Worm (Caenorhabditis elegans) whole organism, L1 larva: ENCODE results near the gene gip-1.

Experiments used
- C34B4.2 ChIP-seq: sonication (generic microtip); optimal IDR thresholded peaks from 2 replicates; lab custom pipeline; 2017; ENCODE audit warnings: mild to moderate bottlenecking, missing genetic modification characterization, missing compliant biosample characterization
- F16B12.6 ChIP-seq: fragments of 150-350 bp; optimal IDR thresholded peaks from 2 replicates; lab custom pipeline; 2014; ENCODE audit warnings: missing biosample characterization, missing genetic modification characterization
- alr-1 ChIP-seq: fragments of 200-800 bp; sonication (Bioruptor generic); optimal IDR thresholded peaks from 2 replicates; lab custom pipeline; 2018; ENCODE audit warnings: borderline replicate concordance, mild to moderate bottlenecking, missing genetic modification characterization, missing compliant biosample characterization
- aly-2 ChIP-seq: fragments of 150-350 bp; optimal IDR thresholded peaks from 2 replicates; lab custom pipeline; 2014; ENCODE audit warnings: missing biosample characterization, missing genetic modification characterization
- ceh-8 ChIP-seq: fragments of 200-800 bp; sonication (Bioruptor generic); optimal IDR thresholded peaks from 2 replicates; lab custom pipeline; 2018; ENCODE audit warnings: mild to moderate bottlenecking, missing genetic modification characterization, moderate library complexity, missing compliant biosample characterization
- ceh-82 ChIP-seq, 3 experiments: fragments of 150-350 bp in 1 of 3; sonication (generic microtip) in 2 of 3; optimal IDR thresholded peaks; 2 replicates each; lab custom pipeline; 2014 to 2017; ENCODE audit warnings: missing biosample characterization in 3 of 3, missing genetic modification characterization in 3 of 3
- dpl-1 ChIP-seq, 3 experiments: fragments of 150-350 bp in 2 of 3; sonication (generic microtip) in 1 of 3; optimal IDR thresholded peaks; 2 replicates each; lab custom pipeline; 2014 to 2017; ENCODE audit warnings: missing biosample characterization in 3 of 3, missing genetic modification characterization in 3 of 3, missing genetic modification reagents in 3 of 3
- efl-1 ChIP-seq, 4 experiments: fragments of 150-350 bp; optimal IDR thresholded peaks in 3 of 4; peaks in 1 of 4; 1 replicate in 1 of 4; 2 replicates in 3 of 4; lab custom pipeline; 2014; ENCODE audit warnings: missing biosample characterization in 2 of 4, missing genetic modification characterization in 2 of 4, missing genetic modification reagents in 2 of 4
- ets-5 ChIP-seq: fragments of 200-800 bp; sonication (Bioruptor generic); IDR thresholded peaks from 2 replicates; pipeline ENCODE4 v1.3.6; 2022; ENCODE audit warnings: missing genetic modification characterization, missing compliant biosample characterization
- hpl-2 ChIP-seq: fragments of 150-350 bp; optimal IDR thresholded peaks from 2 replicates; lab custom pipeline; 2014; ENCODE audit warnings: missing biosample characterization, missing genetic modification reagents, missing genetic modification characterization
- isw-1 ChIP-seq: fragments of 200-800 bp; sonication (Bioruptor generic); IDR thresholded peaks from 2 replicates; pipeline ENCODE4 v1.3.6; 2022; ENCODE audit warnings: missing genetic modification characterization, missing compliant biosample characterization
- jun-1 ChIP-seq: fragments of 150-350 bp; optimal IDR thresholded peaks from 2 replicates; lab custom pipeline; 2014; ENCODE audit warnings: missing biosample characterization, missing genetic modification reagents, missing genetic modification characterization
- lin-13 ChIP-seq: fragments of 150-350 bp; optimal IDR thresholded peaks from 2 replicates; lab custom pipeline; 2014; ENCODE audit warnings: missing biosample characterization, missing genetic modification reagents, missing genetic modification characterization
- lin-35 ChIP-seq, 2 experiments: fragments of 150-350 bp; optimal IDR thresholded peaks; 2 replicates each; lab custom pipeline; 2014; ENCODE audit warnings: missing biosample characterization in 2 of 2, missing genetic modification characterization in 2 of 2, missing genetic modification reagents in 2 of 2
- lin-39 ChIP-seq: fragments of 150-350 bp; optimal IDR thresholded peaks from 2 replicates; lab custom pipeline; 2014; ENCODE audit warnings: missing biosample characterization, missing genetic modification reagents, missing genetic modification characterization
- lsy-2 ChIP-seq, 2 experiments: fragments of 150-350 bp; optimal IDR thresholded peaks; 2 replicates each; lab custom pipeline; 2014; ENCODE audit warnings: missing biosample characterization in 2 of 2, missing genetic modification characterization in 2 of 2
- mep-1 ChIP-seq: fragments of 150-350 bp; optimal IDR thresholded peaks from 2 replicates; lab custom pipeline; 2014; ENCODE audit warnings: missing biosample characterization, missing genetic modification characterization
- nhr-11 ChIP-seq: fragments of 150-350 bp; optimal IDR thresholded peaks from 2 replicates; lab custom pipeline; 2014; ENCODE audit warnings: missing biosample characterization, missing genetic modification characterization
- nhr-19 ChIP-seq: fragments of 200-800 bp; sonication (Bioruptor generic); conservative IDR thresholded peaks from 2 replicates; pipeline ENCODE4 v1.3.6; 2022; ENCODE audit warnings: missing genetic modification characterization, missing compliant biosample characterization
- nhr-20 ChIP-seq: sonication (generic microtip); optimal IDR thresholded peaks from 2 replicates; lab custom pipeline; 2016; ENCODE audit warnings: mild to moderate bottlenecking, missing genetic modification characterization, missing compliant biosample characterization
- nhr-28 ChIP-seq: fragments of 150-350 bp; optimal IDR thresholded peaks from 2 replicates; lab custom pipeline; 2014; ENCODE audit warnings: missing biosample characterization, missing genetic modification characterization
- nhr-77 ChIP-seq: fragments of 150-350 bp; optimal IDR thresholded peaks from 2 replicates; lab custom pipeline; 2014; ENCODE audit warnings: missing biosample characterization, missing genetic modification characterization
- nhr-85 ChIP-seq: sonication (generic microtip); peaks from one replicate; lab custom pipeline; 2016; ENCODE audit warnings: missing genetic modification characterization, inconsistent platforms, missing compliant biosample characterization
- nhr-90 ChIP-seq: sonication (generic microtip); optimal IDR thresholded peaks from 2 replicates; lab custom pipeline; 2016; ENCODE audit warnings: mild to moderate bottlenecking, missing genetic modification characterization, missing compliant biosample characterization; ENCODE audit not compliant: poor library complexity
- pax-3 ChIP-seq: fragments of 200-800 bp; sonication (Bioruptor generic); optimal IDR thresholded peaks from 2 replicates; lab custom pipeline; 2018; ENCODE audit warnings: mild to moderate bottlenecking, missing genetic modification characterization, moderate library complexity, missing compliant biosample characterization
- rnt-1 ChIP-seq: sonication (generic microtip); optimal IDR thresholded peaks from 2 replicates; lab custom pipeline; 2016; ENCODE audit warnings: mild to moderate bottlenecking, missing genetic modification characterization, moderate library complexity, missing compliant biosample characterization
- skn-1 ChIP-seq: fragments of 150-350 bp; optimal IDR thresholded peaks from 2 replicates; lab custom pipeline; 2014; ENCODE audit warnings: missing biosample characterization, missing genetic modification characterization
- snpc-4 ChIP-seq: fragments of 150-350 bp; optimal IDR thresholded peaks from 2 replicates; lab custom pipeline; 2014; ENCODE audit warnings: missing biosample characterization, missing genetic modification characterization
- snu-23 ChIP-seq: sonication (generic microtip); optimal IDR thresholded peaks from 2 replicates; lab custom pipeline; 2016; ENCODE audit warnings: missing genetic modification characterization, missing compliant biosample characterization
- swsn-7 ChIP-seq: sonication (generic microtip); optimal IDR thresholded peaks from 2 replicates; lab custom pipeline; 2016; ENCODE audit warnings: missing genetic modification characterization, missing compliant biosample characterization
- unc-130 ChIP-seq: fragments of 150-350 bp; optimal IDR thresholded peaks from 2 replicates; lab custom pipeline; 2017; ENCODE audit warnings: missing biosample characterization, missing genetic modification characterization, inconsistent platforms
- xbp-1 ChIP-seq: sonication (generic microtip); optimal IDR thresholded peaks from 2 replicates; lab custom pipeline; 2016; ENCODE audit warnings: missing genetic modification characterization, missing compliant biosample characterization
- ztf-4 ChIP-seq: fragments of 150-350 bp; optimal IDR thresholded peaks from 2 replicates; lab custom pipeline; 2014; ENCODE audit warnings: missing biosample characterization, missing genetic modification characterization

The gip-1 gene

ce11 chrIII:2304867-2305266 lies 42.5 kb upstream of the gip-1 start, which contains the start of gene Y54F10BM.9 (continued):
- TF ChIP-seq snu-23 (peak; percentile 58), nhr-11 (tag; lab: Kevin White, UChicago) (no peak), jun-1 (tag; lab: Kevin White, UChicago) (no peak), ztf-4 (tag; lab: Kevin White, UChicago) (no peak), swsn-7 (tag; lab: Kevin White, UChicago) (peak; percentile 24), hpl-2 (no peak), ets-5 (GFP tag; lab: Robert Waterston, UW) (no peak), ceh-8 (GFP tag; lab: Kevin White, UChicago) (no peak), pax-3 (no peak), alr-1 (no peak), snpc-4 (no peak), nhr-28 (tag; lab: Kevin White, UChicago) (no peak), nhr-20 (tag; lab: Kevin White, UChicago) (peak; percentile 12), aly-2 (tag; lab: Kevin White, UChicago) (no peak), lin-39 (no peak), nhr-19 (GFP tag; lab: Robert Waterston, UW) (no peak), lsy-2 (tag; optimal IDR thresholded peaks at IDR 0.05; lab: Kevin White, UChicago) (peak; percentile 36 to 52), C34B4.2 (no peak)

- no peak for TF ChIP-seq rnt-1
Observed at ce11 chrIII:2308026-2308425, 39.4 kb upstream of the gip-1 start, which contains the start of the genes fbxa-1 and Y54F10BM.20. fbxa-1 (minus strand) TSS chrIII:2308126. Y54F10BM.20 (plus strand) TSS chrIII:2308256.

ce11 chrIII:2310996-2311395 lies 36.4 kb upstream of the gip-1 start:
- no peak for TF ChIP-seq nhr-90 (tag; lab: Kevin White, UChicago)
- TF ChIP-seq unc-130 = no peak
- TF ChIP-seq F16B12.6 (tag; lab: Kevin White, UChicago) = no peak
- TF ChIP-seq, all 84 proteins: peak for 0

ce11 chrIII:2313985-2314494 lies 33.4 kb upstream of the gip-1 start, which contains the start of the genes fbxa-66 and iffb-1:
fbxa-66 (minus strand) TSS chrIII:2314035.
iffb-1 (plus strand) TSS chrIII:2314436.
- TF ChIP-seq lsy-2 (tag; optimal IDR thresholded peaks at IDR 0.05; lab: Kevin White, UChicago) (peak; percentile 39 to 47), snpc-4 (no peak), F16B12.6 (tag; lab: Kevin White, UChicago) (peak; percentile 85), xbp-1 (tag; lab: Kevin White, UChicago) (peak; percentile 2), mep-1 (tag; lab: Kevin White, UChicago) (peak; percentile 51), efl-1 (optimal IDR thresholded peaks at IDR 0.05; lab: Kevin White, UChicago) (peak; percentile 42 to 62), efl-1 (GFP tag; optimal IDR thresholded peaks at IDR 0.05 in 1 of 2; lab: Kevin White, UChicago) (peak; percentile 65 to 95), nhr-90 (tag; lab: Kevin White, UChicago) (no peak), skn-1 (tag; lab: Kevin White, UChicago) (peak; percentile 9), nhr-77 (tag; lab: Kevin White, UChicago) (no peak), lin-35 (GFP tag; optimal IDR thresholded peaks at IDR 0.05; lab: Kevin White, UChicago) (peak; percentile 37 to 55), ceh-82 (tag; optimal IDR thresholded peaks at IDR 0.05; lab: Kevin White, UChicago) (peak in 1 of 3 experiments; percentile 30), isw-1 (GFP tag; lab: Robert Waterston, UW) (0 out of 2 replicates have a peak, but pooled peaks have one; percentile 4), nhr-85 (tag; lab: Kevin White, UChicago) (peak; percentile 51), dpl-1 (GFP tag; optimal IDR thresholded peaks at IDR 0.05; lab: Kevin White, UChicago) (peak; percentile 25 to 70 (median 55))

ce11 chrIII:2314678-2315077 lies 32.7 kb upstream of the gip-1 start:
- TF ChIP-seq lin-13 (GFP tag; lab: Kevin White, UChicago) = no peak
- no peak for TF ChIP-seq efl-1 (optimal IDR thresholded peaks at IDR 0.05; lab: Kevin White, UChicago)
- peak in 1 of 2 experiments; percentile 68 for TF ChIP-seq efl-1 (GFP tag; optimal IDR thresholded peaks at IDR 0.05 in 1 of 2; lab: Kevin White, UChicago)
